Fruit fly (Drosophila melanogaster): ENCODE measurements around the gene drpr.

dm6 chr3L:1771658-1772057 is 40.8 kb upstream of the drpr start, which contains the start of gene Dhc62B:
- TF ChIP-seq tai (GFP tag; optimal IDR thresholded peaks at IDR 0.05) = no peak
- no peak for TF ChIP-seq psq (GFP tag; optimal IDR thresholded peaks at IDR 0.05)
- no peak for TF ChIP-seq rgr (GFP tag; optimal IDR thresholded peaks at IDR 0.05)
- no peak for TF ChIP-seq lola (GFP tag; optimal IDR thresholded peaks at IDR 0.05)
- TF ChIP-seq Abd-B (GFP tag; optimal IDR thresholded peaks at IDR 0.05) = no peak
- no peak for TF ChIP-seq CG32264 (GFP tag; optimal IDR thresholded peaks at IDR 0.05)
- TF ChIP-seq jim (GFP tag; optimal IDR thresholded peaks at IDR 0.05) = no peak
- no peak for TF ChIP-seq dl (GFP tag; optimal IDR thresholded peaks at IDR 0.05; ENCODE audit: insufficient read depth in 1 of 2, partially characterized antibody in 2 of 2)
- TF ChIP-seq GATAd (GFP tag; optimal IDR thresholded peaks at IDR 0.05) = no peak
- no peak for TF ChIP-seq dmrt93B (GFP tag; optimal IDR thresholded peaks at IDR 0.05)
- no peak for TF ChIP-seq usp (GFP tag; optimal IDR thresholded peaks at IDR 0.05)
- TF ChIP-seq brk (GFP tag; optimal IDR thresholded peaks at IDR 0.05) = no peak
- no peak for TF ChIP-seq N (GFP tag; optimal IDR thresholded peaks at IDR 0.05)
- TF ChIP-seq pan (optimal IDR thresholded peaks at IDR 0.05) = no peak
